Fruit fly (Drosophila melanogaster) Kc167 (cell line): ENCODE data around the gene CG18094.

Source experiments
- Myc ChIP-seq: fragments of >200 bp; optimal IDR thresholded peaks from 2 replicates; lab custom pipeline; 2017; ENCODE audit warnings: missing external identifiers
- Sin3A ChIP-seq: fragments of >200 bp; optimal IDR thresholded peaks from 2 replicates; lab custom pipeline; 2018; ENCODE audit warnings: missing external identifiers
- h ChIP-seq: fragments of >200 bp; optimal IDR thresholded peaks from 3 replicates; lab custom pipeline; 2018; ENCODE audit warnings: missing external identifiers
- insv ChIP-seq: fragments of >200 bp; optimal IDR thresholded peaks from 3 replicates; lab custom pipeline; 2018; ENCODE audit warnings: missing external identifiers
- psq ChIP-seq: fragments of >200 bp; optimal IDR thresholded peaks from 2 replicates; lab custom pipeline; 2017; ENCODE audit warnings: missing external identifiers
- ttk ChIP-seq: sonication (Bioruptor generic); optimal IDR thresholded peaks from 2 replicates; lab custom pipeline; 2017; ENCODE audit warnings: missing external identifiers

CG18094 gene

dm6 chr2L:19487190-19487589, 2.9 kb upstream of the CG18094 start, which contains the start of gene CG13083:
Gene CG13083, plus strand, starts transcription at chr2L:19487490.
- TF ChIP-seq h (lab: Kevin White, UChicago) (no peak), ttk (lab: Kevin White, UChicago) (no peak), psq (lab: Kevin White, UChicago) (no peak), insv (lab: Kevin White, UChicago) (no peak), Myc (lab: Kevin White, UChicago) (no peak), Sin3A (no peak)

dm6 chr2L:19492934-19493686, 3.0 kb downstream of the CG18094 start, which contains the start of the genes swm and Ctu2:
Gene swm, plus strand, starts transcription at chr2L:19493251.
Gene Ctu2, minus strand, starts transcription at chr2L:19493253.
- TF ChIP-seq Sin3A (no peak), h (lab: Kevin White, UChicago) (no peak), ttk (lab: Kevin White, UChicago) (no peak), psq (lab: Kevin White, UChicago) (no peak), insv (lab: Kevin White, UChicago) (no peak), Myc (lab: Kevin White, UChicago) (no peak)

- TF ChIP-seq Myc (lab: Kevin White, UChicago): no peak
- TF ChIP-seq insv (lab: Kevin White, UChicago): no peak
- no peak for TF ChIP-seq Sin3A
- no peak for TF ChIP-seq h (lab: Kevin White, UChicago)
- no peak for TF ChIP-seq psq (lab: Kevin White, UChicago)
- no peak for TF ChIP-seq ttk (lab: Kevin White, UChicago)
Observed at dm6 chr2L:19497983-19498382, 7.9 kb downstream of the CG18094 start, which contains the start of gene Top3alpha. Gene Top3alpha, plus strand, starts transcription at chr2L:19498168.

- TF ChIP-seq Myc (lab: Kevin White, UChicago): no peak
- TF ChIP-seq Sin3A: no peak
- TF ChIP-seq psq (lab: Kevin White, UChicago): no peak
- no peak for TF ChIP-seq ttk (lab: Kevin White, UChicago)
- no peak for TF ChIP-seq h (lab: Kevin White, UChicago)
- TF ChIP-seq insv (lab: Kevin White, UChicago): no peak
Observed at dm6 chr2L:19506323-19506722, 16.3 kb downstream of the CG18094 start.

- TF ChIP-seq ttk (lab: Kevin White, UChicago) (no peak), Myc (lab: Kevin White, UChicago) (no peak), h (lab: Kevin White, UChicago) (no peak), insv (lab: Kevin White, UChicago) (no peak), psq (lab: Kevin White, UChicago) (no peak), Sin3A (no peak)
Observed at dm6 chr2L:19508361-19508918, 18.4 kb downstream of the CG18094 start, which contains the start of gene cyst. Gene cyst, minus strand, starts transcription at chr2L:19508764.

dm6 chr2L:19512184-19512583, 22.1 kb downstream of the CG18094 start:
- no peak for TF ChIP-seq Myc (lab: Kevin White, UChicago)
- TF ChIP-seq insv (lab: Kevin White, UChicago): no peak
- no peak for TF ChIP-seq psq (lab: Kevin White, UChicago)
- TF ChIP-seq ttk (lab: Kevin White, UChicago): no peak
- TF ChIP-seq h (lab: Kevin White, UChicago): no peak
- no peak for TF ChIP-seq Sin3A

- TF ChIP-seq Sin3A: no peak
- no peak for TF ChIP-seq psq (lab: Kevin White, UChicago)
- TF ChIP-seq Myc (lab: Kevin White, UChicago): no peak
- TF ChIP-seq h (lab: Kevin White, UChicago): no peak
- TF ChIP-seq insv (lab: Kevin White, UChicago): no peak
- TF ChIP-seq ttk (lab: Kevin White, UChicago): no peak
Observed at dm6 chr2L:19516062-19516461, 26.0 kb downstream of the CG18094 start.

- no peak for TF ChIP-seq h (lab: Kevin White, UChicago)
- no peak for TF ChIP-seq psq (lab: Kevin White, UChicago)
- no peak for TF ChIP-seq Myc (lab: Kevin White, UChicago)
- no peak for TF ChIP-seq Sin3A
- no peak for TF ChIP-seq ttk (lab: Kevin White, UChicago)
- no peak for TF ChIP-seq insv (lab: Kevin White, UChicago)
Observed at dm6 chr2L:19517154-19517814, 27.2 kb downstream of the CG18094 start, which contains the start of gene Hasp. Gene Hasp, minus strand, starts transcription at chr2L:19517204.

dm6 chr2L:19518636-19519086, 28.6 kb downstream of the CG18094 start, which contains the start of gene CG10132:
Gene CG10132, plus strand, starts transcription at chr2L:19518824.
- TF ChIP-seq h (lab: Kevin White, UChicago) (no peak), Sin3A (no peak)

dm6 chr2L:19519611-19520010, 29.5 kb downstream of the CG18094 start:
- no peak for TF ChIP-seq insv (lab: Kevin White, UChicago)
- no peak for TF ChIP-seq Myc (lab: Kevin White, UChicago)
- no peak for TF ChIP-seq Sin3A
- no peak for TF ChIP-seq ttk (lab: Kevin White, UChicago)
- no peak for TF ChIP-seq h (lab: Kevin White, UChicago)
- no peak for TF ChIP-seq psq (lab: Kevin White, UChicago)

- no peak for TF ChIP-seq ttk (lab: Kevin White, UChicago)
- TF ChIP-seq h (lab: Kevin White, UChicago): no peak
- TF ChIP-seq Myc (lab: Kevin White, UChicago): no peak
- TF ChIP-seq psq (lab: Kevin White, UChicago): no peak
- no peak for TF ChIP-seq Sin3A
- TF ChIP-seq insv (lab: Kevin White, UChicago): no peak
Observed at dm6 chr2L:19526316-19526715, 36.3 kb downstream of the CG18094 start, which contains the start of the genes Dpm1 and CG10137. Gene Dpm1, minus strand, starts transcription at chr2L:19526368. Gene CG10137, plus strand, starts transcription at chr2L:19526686.
